Worm (Caenorhabditis elegans) whole organism, L1 larva: Measurements from ENCODE around the gene srt-22.

Experiments used
- C34B4.2 ChIP-seq: sonication (generic microtip); optimal IDR thresholded peaks from 2 replicates; lab custom pipeline; 2017; ENCODE audit warnings: mild to moderate bottlenecking, missing genetic modification characterization, missing compliant biosample characterization
- F16B12.6 ChIP-seq: fragments of 150-350 bp; optimal IDR thresholded peaks from 2 replicates; lab custom pipeline; 2014; ENCODE audit warnings: missing biosample characterization, missing genetic modification characterization
- Y116A8C.19 ChIP-seq: sonication (generic microtip); optimal IDR thresholded peaks from 2 replicates; lab custom pipeline; 2016; ENCODE audit warnings: missing compliant biosample characterization, missing genetic modification characterization, borderline replicate concordance
- ceh-8 ChIP-seq: fragments of 200-800 bp; sonication (Bioruptor generic); optimal IDR thresholded peaks from 2 replicates; lab custom pipeline; 2018; ENCODE audit warnings: mild to moderate bottlenecking, missing genetic modification characterization, moderate library complexity, missing compliant biosample characterization
- ceh-82 ChIP-seq, 3 experiments: fragments of 150-350 bp in 1 of 3; sonication (generic microtip) in 2 of 3; optimal IDR thresholded peaks; 2 replicates each; lab custom pipeline; 2014 to 2017; ENCODE audit warnings: missing biosample characterization in 3 of 3, missing genetic modification characterization in 3 of 3
- efl-3 ChIP-seq: fragments of 200-800 bp; sonication (Bioruptor generic); optimal IDR thresholded peaks from 2 replicates; lab custom pipeline; 2018; ENCODE audit warnings: mild to moderate bottlenecking, missing genetic modification characterization, missing compliant biosample characterization
- elt-3 ChIP-seq, 6 experiments: fragments of 150-350 bp in 1 of 6; sonication (generic microtip); optimal IDR thresholded peaks; 2 replicates each; lab custom pipeline; 2017 to 2018; ENCODE audit warnings: missing biosample characterization in 6 of 6, missing genetic modification characterization in 6 of 6, inconsistent platforms in 1 of 6
- fkh-10 ChIP-seq: sonication (generic microtip); optimal IDR thresholded peaks from 2 replicates; lab custom pipeline; 2017; ENCODE audit warnings: missing biosample characterization, missing genetic modification reagents, missing genetic modification characterization
- fkh-4 ChIP-seq: sonication (generic microtip); optimal IDR thresholded peaks from 2 replicates; lab custom pipeline; 2016; ENCODE audit warnings: missing compliant biosample characterization, missing genetic modification characterization, borderline replicate concordance
- fkh-8 ChIP-seq: sonication (generic microtip); optimal IDR thresholded peaks from 2 replicates; lab custom pipeline; 2016; ENCODE audit warnings: mild to moderate bottlenecking, missing genetic modification characterization, missing compliant biosample characterization
- grh-1 ChIP-seq: fragments of 200-800 bp; sonication (Bioruptor generic); IDR thresholded peaks from 2 replicates; pipeline ENCODE4 v1.3.6; 2022; ENCODE audit warnings: missing genetic modification reagents, missing genetic modification characterization, missing compliant biosample characterization
- hlh-4 ChIP-seq: sonication (generic microtip); optimal IDR thresholded peaks from 2 replicates; lab custom pipeline; 2016; ENCODE audit warnings: mild to moderate bottlenecking, missing genetic modification characterization, missing compliant biosample characterization
- irx-1 ChIP-seq: sonication (generic microtip); optimal IDR thresholded peaks from 2 replicates; lab custom pipeline; 2016; ENCODE audit warnings: missing genetic modification characterization, missing compliant biosample characterization
- isw-1 ChIP-seq: fragments of 200-800 bp; sonication (Bioruptor generic); IDR thresholded peaks from 2 replicates; pipeline ENCODE4 v1.3.6; 2022; ENCODE audit warnings: missing genetic modification characterization, missing compliant biosample characterization
- lin-14 ChIP-seq: fragments of 200-800 bp; sonication (Bioruptor generic); optimal IDR thresholded peaks from 2 replicates; lab custom pipeline; 2018; ENCODE audit warnings: mild to moderate bottlenecking, missing genetic modification characterization, moderate library complexity, missing compliant biosample characterization
- lin-15B ChIP-seq: fragments of 150-350 bp; sonication (generic microtip); optimal IDR thresholded peaks from 3 replicates; lab custom pipeline; 2014; ENCODE audit warnings: missing biosample characterization, missing genetic modification characterization
- lin-39 ChIP-seq: fragments of 150-350 bp; optimal IDR thresholded peaks from 2 replicates; lab custom pipeline; 2014; ENCODE audit warnings: missing biosample characterization, missing genetic modification reagents, missing genetic modification characterization
- lsy-2 ChIP-seq, 2 experiments: fragments of 150-350 bp; optimal IDR thresholded peaks; 2 replicates each; lab custom pipeline; 2014; ENCODE audit warnings: missing biosample characterization in 2 of 2, missing genetic modification characterization in 2 of 2
- mab-9 ChIP-seq: fragments of 200-800 bp; sonication (Bioruptor generic); IDR thresholded peaks from 2 replicates; pipeline ENCODE4 v1.3.6; 2022; ENCODE audit warnings: missing genetic modification reagents, missing genetic modification characterization, missing compliant biosample characterization
- mdl-1 ChIP-seq, 2 experiments: fragments of 150-350 bp; optimal IDR thresholded peaks; 2 replicates each; lab custom pipeline; 2014 to 2017; ENCODE audit warnings: missing biosample characterization in 2 of 2, missing genetic modification characterization in 2 of 2, inconsistent platforms in 1 of 2
- mep-1 ChIP-seq: fragments of 150-350 bp; optimal IDR thresholded peaks from 2 replicates; lab custom pipeline; 2014; ENCODE audit warnings: missing biosample characterization, missing genetic modification characterization
- nhr-20 ChIP-seq: sonication (generic microtip); optimal IDR thresholded peaks from 2 replicates; lab custom pipeline; 2016; ENCODE audit warnings: mild to moderate bottlenecking, missing genetic modification characterization, missing compliant biosample characterization
- nhr-237 ChIP-seq: fragments of 150-350 bp; optimal IDR thresholded peaks from 2 replicates; lab custom pipeline; 2014; ENCODE audit warnings: missing biosample characterization, missing genetic modification characterization
- nhr-76 ChIP-seq: sonication (generic microtip); optimal IDR thresholded peaks from 2 replicates; lab custom pipeline; 2017; ENCODE audit warnings: missing biosample characterization, missing genetic modification characterization
- nhr-77 ChIP-seq: fragments of 150-350 bp; optimal IDR thresholded peaks from 2 replicates; lab custom pipeline; 2014; ENCODE audit warnings: missing biosample characterization, missing genetic modification characterization
- nhr-90 ChIP-seq: sonication (generic microtip); optimal IDR thresholded peaks from 2 replicates; lab custom pipeline; 2016; ENCODE audit warnings: mild to moderate bottlenecking, missing genetic modification characterization, missing compliant biosample characterization; ENCODE audit not compliant: poor library complexity
- skn-1 ChIP-seq: fragments of 150-350 bp; optimal IDR thresholded peaks from 2 replicates; lab custom pipeline; 2014; ENCODE audit warnings: missing biosample characterization, missing genetic modification characterization
- sup-37 ChIP-seq: fragments of 200-800 bp; sonication (Bioruptor generic); optimal IDR thresholded peaks from 2 replicates; lab custom pipeline; 2018; ENCODE audit warnings: mild to moderate bottlenecking, missing genetic modification characterization, missing compliant biosample characterization
- tbx-2 ChIP-seq: sonication (generic microtip); optimal IDR thresholded peaks from 2 replicates; lab custom pipeline; 2016; ENCODE audit warnings: missing genetic modification characterization, missing compliant biosample characterization
- tlp-1 ChIP-seq: fragments of 150-350 bp; optimal IDR thresholded peaks from 2 replicates; lab custom pipeline; 2014; ENCODE audit warnings: missing biosample characterization, missing genetic modification characterization
- unc-62 ChIP-seq: fragments of 150-350 bp; optimal IDR thresholded peaks from 2 replicates; lab custom pipeline; 2014; ENCODE audit warnings: missing biosample characterization, missing genetic modification reagents, missing genetic modification characterization
- unc-98 ChIP-seq: fragments of 200-800 bp; sonication (Bioruptor generic); IDR thresholded peaks from 2 replicates; pipeline ENCODE4 v1.3.6; 2022; ENCODE audit warnings: missing genetic modification characterization, missing compliant biosample characterization
- vab-15 ChIP-seq: sonication (generic microtip); optimal IDR thresholded peaks from 2 replicates; lab custom pipeline; 2017; ENCODE audit warnings: missing genotype, mild to moderate bottlenecking, missing genetic modification characterization, missing compliant biosample characterization
- xbp-1 ChIP-seq: sonication (generic microtip); optimal IDR thresholded peaks from 2 replicates; lab custom pipeline; 2016; ENCODE audit warnings: missing genetic modification characterization, missing compliant biosample characterization
- ztf-11 ChIP-seq, 2 experiments: sonication (generic microtip); optimal IDR thresholded peaks; 2 replicates each; lab custom pipeline; 2016 to 2017; ENCODE audit warnings: missing genetic modification characterization in 2 of 2, missing biosample characterization in 1 of 2, missing compliant biosample characterization in 1 of 2

srt-22 gene

DNA sequence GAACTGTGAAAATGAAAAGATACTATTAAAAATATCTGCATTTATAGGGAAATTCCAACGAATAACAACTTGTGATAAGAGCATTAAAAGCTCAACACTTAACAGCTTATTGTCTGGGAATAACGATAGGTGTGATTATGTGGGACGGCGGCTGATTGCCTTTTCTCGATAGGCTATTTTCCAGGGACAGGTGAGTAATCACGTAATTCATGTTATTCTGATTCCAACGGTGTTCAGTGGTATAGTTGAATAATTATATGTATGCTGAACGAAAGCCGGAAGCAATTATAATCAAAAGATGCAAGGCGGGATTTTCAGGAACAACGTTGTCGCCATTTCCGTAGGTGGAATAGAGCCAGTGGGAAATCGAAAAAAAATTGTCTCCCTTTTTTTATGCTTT lies 38.8 kb downstream of the srt-22 start, which contains the start of gene srw-17:
Gene srw-17, minus strand, starts transcription at position 101 of the 400 bp plus-strand sequence.
- TF ChIP-seq fkh-4 (tag; lab: Kevin White, UChicago) (no peak), F16B12.6 (tag; lab: Kevin White, UChicago) (no peak)

DNA sequence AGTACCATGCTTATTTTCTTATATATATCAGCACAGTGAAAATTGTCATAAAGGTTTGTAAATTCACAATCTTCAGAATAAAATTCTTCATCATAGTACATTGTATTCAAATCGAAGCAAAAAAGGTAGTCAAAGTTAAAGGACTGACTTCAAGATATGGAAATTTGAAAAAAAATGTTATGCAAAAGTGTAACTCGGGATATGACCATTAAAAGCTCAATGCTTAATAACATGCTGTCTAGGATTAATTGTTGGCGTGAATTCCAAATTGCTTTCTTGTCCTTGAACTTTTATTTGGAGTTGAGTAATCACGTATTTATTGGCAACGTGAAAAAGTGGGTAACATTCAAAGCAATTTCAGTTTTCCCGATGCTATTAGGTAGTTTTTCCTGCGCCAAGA lies 41.0 kb downstream of the srt-22 start, which contains the start of gene srw-16:
Gene srw-16, minus strand, starts transcription at position 101 of the 400 bp plus-strand sequence.
- TF ChIP-seq tbx-2 (tag; lab: Kevin White, UChicago) (no peak), nhr-77 (tag; lab: Kevin White, UChicago) (no peak), sup-37 (GFP tag; lab: Kevin White, UChicago) (no peak), Y116A8C.19 (no peak), lin-39 (no peak), C34B4.2 (tag; lab: Kevin White, UChicago) (no peak), vab-15 (tag; lab: Kevin White, UChicago) (no peak), tlp-1 (no peak), ceh-8 (GFP tag; lab: Kevin White, UChicago) (no peak), irx-1 (tag; lab: Kevin White, UChicago) (no peak), hlh-4 (tag; lab: Kevin White, UChicago) (no peak), unc-98 (no peak), efl-3 (no peak), xbp-1 (no peak), unc-62 (GFP tag; lab: Kevin White, UChicago) (no peak), grh-1 (GFP tag; lab: Robert Waterston, UW) (no peak), skn-1 (tag; lab: Kevin White, UChicago) (no peak)
- TF ChIP-seq, all 84 proteins: peak for 0

DNA sequence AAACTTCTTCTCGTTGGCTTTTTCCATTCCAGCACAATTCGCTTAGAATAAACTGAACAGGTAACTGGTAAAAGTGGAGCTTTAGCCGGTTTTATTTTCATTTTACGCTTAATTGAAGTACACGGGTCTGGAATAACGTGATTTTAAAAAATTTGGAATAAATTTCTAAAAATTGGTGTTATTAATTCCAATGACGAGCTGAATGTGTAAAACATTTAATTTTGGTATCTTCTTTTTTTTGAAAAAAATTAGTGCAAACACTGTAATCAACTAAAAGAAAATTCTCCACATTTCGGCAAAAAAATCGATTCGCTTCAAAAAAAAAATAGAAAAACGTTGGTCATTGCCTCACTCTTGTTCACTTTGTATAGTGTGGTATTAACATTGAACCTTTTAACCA lies 43.5 kb downstream of the srt-22 start, which contains the start of gene T10H4.4:
Gene T10H4.4, minus strand, starts transcription at position 101 of the 400 bp plus-strand sequence.
- TF ChIP-seq nhr-90 (tag; lab: Kevin White, UChicago) = no peak
- TF ChIP-seq nhr-237 = no peak
- no peak for TF ChIP-seq nhr-77 (tag; lab: Kevin White, UChicago)
- no peak for TF ChIP-seq unc-62 (GFP tag; lab: Kevin White, UChicago)
- TF ChIP-seq ztf-11 (tag; optimal IDR thresholded peaks at IDR 0.05; lab: Kevin White, UChicago) = no peak
- no peak for TF ChIP-seq lsy-2 (tag; optimal IDR thresholded peaks at IDR 0.05; lab: Kevin White, UChicago)
- TF ChIP-seq F16B12.6 (tag; lab: Kevin White, UChicago) = no peak
- no peak for TF ChIP-seq isw-1 (GFP tag; lab: Robert Waterston, UW)
- TF ChIP-seq lin-14 = no peak
- TF ChIP-seq tlp-1 = no peak
- TF ChIP-seq elt-3 (tag; optimal IDR thresholded peaks at IDR 0.05; lab: Kevin White, UChicago) = no peak
- no peak for TF ChIP-seq mep-1
- TF ChIP-seq fkh-4 (tag; lab: Kevin White, UChicago) = no peak
- TF ChIP-seq ceh-82 (tag; optimal IDR thresholded peaks at IDR 0.05; lab: Kevin White, UChicago) = no peak
- no peak for TF ChIP-seq nhr-76 (tag; lab: Kevin White, UChicago)

DNA sequence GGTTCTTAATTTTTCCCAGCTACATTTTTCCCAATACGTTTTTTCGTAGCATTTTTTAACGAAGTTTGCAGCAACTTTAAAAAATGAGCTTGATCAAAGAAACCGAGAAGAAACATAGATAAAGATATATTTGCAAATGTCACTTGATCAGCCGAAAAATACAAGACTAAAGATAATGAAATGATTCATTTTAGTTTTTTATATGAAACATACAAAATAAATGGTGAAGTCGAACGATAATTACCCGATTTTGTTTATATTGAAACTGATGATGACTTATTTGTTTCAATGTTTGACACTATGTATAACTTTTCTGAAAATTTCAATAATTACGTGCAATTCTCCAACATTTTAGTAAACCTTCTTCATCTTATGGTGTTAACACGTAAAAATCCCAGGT lies 47.4 kb downstream of the srt-22 start, which contains the start of gene srw-22:
Gene srw-22, plus strand, starts transcription at position 301 of the 400 bp plus-strand sequence.
- TF ChIP-seq fkh-10 (GFP tag; lab: Kevin White, UChicago) (no peak), tlp-1 (no peak), isw-1 (GFP tag; lab: Robert Waterston, UW) (no peak), lin-15B (no peak), lsy-2 (tag; optimal IDR thresholded peaks at IDR 0.05; lab: Kevin White, UChicago) (no peak), mab-9 (no peak), sup-37 (GFP tag; lab: Kevin White, UChicago) (no peak), mdl-1 (tag; optimal IDR thresholded peaks at IDR 0.05; lab: Kevin White, UChicago) (no peak), grh-1 (GFP tag; lab: Robert Waterston, UW) (no peak)

DNA sequence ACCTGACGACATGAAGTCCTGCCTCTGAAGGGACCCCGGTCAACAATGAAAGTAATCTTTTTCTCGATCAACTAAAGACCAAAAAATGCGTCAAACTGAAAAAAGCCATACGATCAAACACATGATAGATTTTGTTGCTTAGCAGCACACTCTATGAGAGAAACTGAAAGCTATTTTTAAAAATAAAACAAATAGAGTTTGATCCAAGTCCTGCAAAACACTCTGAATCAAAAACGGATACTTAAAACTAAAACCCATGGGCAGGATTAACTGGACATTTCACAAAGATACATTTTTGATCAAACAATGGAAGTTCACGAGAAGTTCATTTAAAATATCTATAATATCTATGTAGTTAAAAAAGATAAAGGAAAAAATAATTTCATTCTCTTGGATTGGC lies 48.3 kb downstream of the srt-22 start, which contains the start of gene T10H4.13:
Gene T10H4.13, minus strand, starts transcription at position 101 of the 400 bp plus-strand sequence.
- TF ChIP-seq fkh-8 (tag; lab: Kevin White, UChicago) (no peak), nhr-20 (tag; lab: Kevin White, UChicago) (no peak), mab-9 (no peak)
